Worm (Caenorhabditis elegans): ENCODE data around the gene cox-6B.

The cox-6B gene

DNA sequence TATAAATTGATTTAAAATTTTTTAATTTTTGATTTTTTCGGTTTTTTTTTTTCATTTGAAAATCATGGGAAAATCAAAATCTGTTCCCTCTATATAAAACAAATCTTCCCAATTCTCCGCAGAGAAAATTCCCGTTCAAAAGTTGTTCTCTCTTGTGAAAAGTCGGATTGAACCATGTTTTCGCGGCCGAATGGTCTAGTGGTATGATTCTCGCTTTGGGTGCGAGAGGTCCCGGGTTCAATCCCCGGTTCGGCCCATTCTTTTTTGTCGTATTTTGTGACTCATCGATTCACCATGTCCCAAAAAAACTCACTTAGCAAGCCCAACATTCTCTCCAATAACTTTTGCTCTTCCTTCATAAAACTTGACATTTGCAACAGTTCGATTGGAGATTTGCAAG lies 12.1 kb downstream of the cox-6B start:
- TF ChIP-seq mep-1 (tag; optimal IDR thresholded peaks at IDR 0.05) (no peak), ces-1 (GFP tag; optimal IDR thresholded peaks at IDR 0.05) (no peak), elt-3 (tag; optimal IDR thresholded peaks at IDR 0.05) (no peak), lsy-2 (tag; optimal IDR thresholded peaks at IDR 0.05) (no peak), ham-2 (GFP tag; optimal IDR thresholded peaks at IDR 0.05) (no peak), flh-1 (GFP tag; optimal IDR thresholded peaks at IDR 0.05) (no peak), lin-13 (tag; optimal IDR thresholded peaks at IDR 0.05) (no peak), snpc-4 (tag; optimal IDR thresholded peaks at IDR 0.05) (no peak), ceh-83 (GFP tag; optimal IDR thresholded peaks at IDR 0.05) (no peak)

DNA sequence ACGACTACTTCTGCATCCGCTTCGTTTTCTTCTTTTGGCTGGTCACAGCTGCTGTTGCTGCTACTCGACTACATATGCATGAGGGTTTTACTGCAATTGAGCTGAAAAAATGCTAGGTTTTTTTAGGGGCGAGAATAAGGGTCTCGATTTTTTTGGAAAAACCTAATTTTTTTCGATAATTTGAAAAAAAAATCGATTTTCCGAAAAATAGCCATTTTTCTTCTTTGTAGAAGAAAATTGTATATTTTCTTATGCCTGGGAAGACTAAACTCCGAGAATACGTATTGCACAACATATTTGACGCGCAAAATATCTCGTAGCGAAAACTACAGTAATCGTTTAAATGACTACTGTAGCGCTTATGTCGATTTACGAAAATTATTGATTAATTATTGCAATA lies 17.1 kb downstream of the cox-6B start, which contains the start of gene tmem-132:
Gene tmem-132, minus strand, starts transcription at position 101 of the 400 bp plus-strand sequence.
- peak; percentile 2 for TF ChIP-seq ces-1 (GFP tag; optimal IDR thresholded peaks at IDR 0.05)
- TF ChIP-seq mab-5 (tag; optimal IDR thresholded peaks at IDR 0.05), result no peak

DNA sequence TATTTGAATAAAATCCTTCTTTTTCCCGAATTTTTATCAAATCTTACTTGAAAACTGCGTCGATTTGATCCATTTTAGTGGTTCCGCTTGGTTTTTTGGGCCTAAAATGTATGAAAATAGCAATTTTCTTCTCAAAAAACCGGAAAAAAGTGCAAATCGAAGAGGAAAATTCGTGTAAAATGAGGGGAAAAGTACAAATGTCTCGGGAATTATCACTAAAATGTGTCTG lies 25.4 kb downstream of the cox-6B start, which contains the start of gene Y71H2AM.11:
Gene Y71H2AM.11, minus strand, starts transcription at position 101 of the 229 bp plus-strand sequence.
- no peak for TF ChIP-seq mab-5 (tag; optimal IDR thresholded peaks at IDR 0.05)
- TF ChIP-seq blmp-1 (tag; optimal IDR thresholded peaks at IDR 0.05), result no peak
- TF ChIP-seq unc-120 (tag; optimal IDR thresholded peaks at IDR 0.05; ENCODE audit: poor library complexity, severe bottlenecking), result no peak
- no peak for TF ChIP-seq sptf-1 (tag; optimal IDR thresholded peaks at IDR 0.05)
- TF ChIP-seq unc-39 (tag; optimal IDR thresholded peaks at IDR 0.05), result no peak
- no peak for TF ChIP-seq cnd-1 (tag; optimal IDR thresholded peaks at IDR 0.05)
- no peak for TF ChIP-seq mep-1 (tag; optimal IDR thresholded peaks at IDR 0.05)
- no peak for TF ChIP-seq mls-2 (tag; optimal IDR thresholded peaks at IDR 0.05)
- no peak for TF ChIP-seq zip-8 (tag; optimal IDR thresholded peaks at IDR 0.05)
- TF ChIP-seq ztf-11 (tag; optimal IDR thresholded peaks at IDR 0.05), result no peak
- no peak for TF ChIP-seq M03D4.4 (tag; optimal IDR thresholded peaks at IDR 0.05)
- no peak for TF ChIP-seq nhr-2 (tag; optimal IDR thresholded peaks at IDR 0.05)
- no peak for TF ChIP-seq snpc-4 (tag; optimal IDR thresholded peaks at IDR 0.05)
- TF ChIP-seq drap-1 (GFP tag; optimal IDR thresholded peaks at IDR 0.05), result no peak
- no peak for TF ChIP-seq ceh-83 (GFP tag; optimal IDR thresholded peaks at IDR 0.05)
- TF ChIP-seq pha-4 (tag; optimal IDR thresholded peaks at IDR 0.05), result no peak
- TF ChIP-seq flh-1 (GFP tag; optimal IDR thresholded peaks at IDR 0.05), result no peak

DNA sequence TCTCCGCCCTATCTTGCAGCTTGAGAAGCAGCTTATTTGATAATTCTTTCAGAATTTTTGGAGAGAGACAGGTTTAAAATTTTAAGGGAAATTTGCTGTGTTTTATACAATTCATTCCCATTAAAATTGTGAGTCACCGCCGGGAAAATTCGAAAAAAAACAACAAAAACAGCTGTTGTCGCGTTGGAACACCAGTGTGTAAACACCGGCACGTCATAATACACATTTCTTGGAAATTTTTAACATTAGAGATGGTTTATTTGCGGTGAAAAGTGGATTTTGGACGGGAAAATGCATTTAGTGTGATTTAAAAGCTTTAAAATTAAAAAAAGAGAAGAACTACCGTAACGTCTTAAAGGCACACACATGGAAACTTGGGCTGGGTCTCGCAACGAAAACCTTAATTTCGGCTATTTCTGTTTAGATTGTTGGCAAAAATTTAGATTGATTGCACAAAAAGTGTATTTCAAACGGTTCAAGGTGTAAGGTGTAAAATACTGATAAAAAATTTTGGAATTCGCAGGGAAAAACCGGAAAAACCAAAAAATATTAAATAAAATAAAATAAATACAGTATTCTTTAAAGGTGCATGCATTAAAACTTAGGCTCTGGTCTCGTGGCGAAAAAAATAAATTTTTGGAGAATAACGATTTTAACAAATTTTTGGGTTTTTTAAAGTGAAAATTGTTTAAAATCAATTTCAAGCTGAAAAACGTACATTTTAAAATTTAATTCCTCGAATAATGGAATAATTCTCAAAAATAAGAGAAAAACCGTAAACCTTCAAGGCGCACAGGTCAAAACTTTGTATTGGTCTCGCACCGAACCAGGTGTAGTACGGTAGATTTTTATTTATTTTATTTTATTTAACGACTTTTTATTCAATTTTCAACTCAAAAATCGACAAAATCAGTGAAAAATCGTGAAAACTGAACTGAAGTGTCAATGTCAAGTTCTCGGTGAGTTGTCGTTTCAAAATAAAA lies 26.0 kb downstream of the cox-6B start, which contains the start of gene cosa-1:
Gene cosa-1, plus strand, starts transcription at position 896 of the 983 bp plus-strand sequence.
- TF ChIP-seq hlh-1 (tag; optimal IDR thresholded peaks at IDR 0.05) (peak; percentile 30), zip-8 (tag; optimal IDR thresholded peaks at IDR 0.05) (no peak), ceh-39 (tag; optimal IDR thresholded peaks at IDR 0.05) (no peak)

DNA sequence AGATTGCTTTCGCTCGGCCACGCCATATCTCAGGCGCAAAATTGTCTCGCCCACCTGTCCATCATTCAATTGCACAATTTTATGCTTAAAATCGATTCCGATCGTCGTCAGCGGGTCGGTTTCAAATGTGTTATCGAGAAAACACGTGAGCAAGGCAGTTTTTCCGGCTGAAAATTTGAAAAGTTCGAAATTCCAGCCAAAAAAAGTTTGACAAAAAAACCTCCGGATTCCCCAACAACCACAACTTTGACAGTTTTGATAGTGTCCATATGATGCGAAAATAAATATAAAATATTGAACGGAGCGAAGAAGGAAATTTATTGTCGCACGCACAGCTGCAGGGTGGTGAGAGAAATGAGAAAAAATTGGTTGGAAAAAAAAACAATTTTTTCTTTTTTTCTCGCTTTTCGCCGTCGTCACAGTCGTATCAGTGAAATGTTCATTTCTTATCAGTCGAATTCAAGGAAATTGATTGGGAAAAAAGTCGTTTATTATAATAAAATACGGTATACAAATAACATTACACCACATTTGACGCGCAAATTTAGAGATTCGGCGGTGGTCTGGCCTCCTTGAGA lies 34.2 kb downstream of the cox-6B start, which contains the start of gene Y71H2AM.12:
Gene Y71H2AM.12, minus strand, starts transcription at position 486 of the 578 bp plus-strand sequence.
- TF ChIP-seq mls-2 (tag; optimal IDR thresholded peaks at IDR 0.05), result no peak
- TF ChIP-seq flh-1 (GFP tag; optimal IDR thresholded peaks at IDR 0.05), result no peak
- no peak for TF ChIP-seq snpc-4 (tag; optimal IDR thresholded peaks at IDR 0.05)
- TF ChIP-seq mab-5 (tag; optimal IDR thresholded peaks at IDR 0.05), result no peak
- no peak for TF ChIP-seq M03D4.4 (tag; optimal IDR thresholded peaks at IDR 0.05)
- no peak for TF ChIP-seq tbx-8 (GFP tag; optimal IDR thresholded peaks at IDR 0.05)

DNA sequence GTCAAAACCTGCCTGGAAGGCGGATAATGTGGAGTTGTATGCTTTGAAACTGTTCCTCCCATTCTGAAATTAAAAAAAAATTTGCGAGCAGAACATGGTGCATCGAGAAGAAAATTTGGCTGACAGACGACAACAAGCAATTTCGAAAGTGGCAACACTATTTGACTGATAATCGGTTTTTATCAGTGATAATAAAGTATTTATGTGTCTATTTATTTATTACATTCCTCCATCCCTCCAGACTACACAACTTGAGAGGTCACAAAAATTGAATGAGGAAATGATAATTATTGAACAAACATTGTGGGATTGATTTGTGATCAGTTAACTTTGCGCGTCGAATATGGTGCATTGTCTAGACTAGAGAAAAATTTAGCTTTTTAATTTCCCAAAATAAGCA lies 40.0 kb downstream of the cox-6B start, which contains the start of gene cest-25:
Gene cest-25, minus strand, starts transcription at position 63 of the 400 bp plus-strand sequence.
- TF ChIP-seq elt-1 (tag; optimal IDR thresholded peaks at IDR 0.05; ENCODE audit: borderline replicate concordance, insufficient read depth), result no peak
- TF ChIP-seq M03D4.4 (tag; optimal IDR thresholded peaks at IDR 0.05), result no peak

Data from whole organism, mixed stage, embryonic.